Worm (Caenorhabditis elegans) whole organism, mixed stage, embryonic: ENCODE data around the gene fbxa-154.

Source experiments
- M03D4.4 ChIP-seq: sonication (generic microtip); optimal IDR thresholded peaks from 2 replicates; lab custom pipeline; 2017; ENCODE audit warnings: mild to moderate bottlenecking, missing genetic modification characterization, missing compliant biosample characterization
- bed-3 ChIP-seq: fragments of 200-800 bp; sonication (Bioruptor generic); optimal IDR thresholded peaks from 3 replicates; lab custom pipeline; 2018; ENCODE audit warnings: mild to moderate bottlenecking, missing genetic modification characterization, moderate library complexity, missing compliant biosample characterization
- blmp-1 ChIP-seq: fragments of 150-350 bp; optimal IDR thresholded peaks from 2 replicates; lab custom pipeline; 2014; ENCODE audit warnings: missing biosample characterization, missing genetic modification characterization
- ceh-43 ChIP-seq: fragments of 200-800 bp; sonication (Bioruptor generic); optimal IDR thresholded peaks from 2 replicates; lab custom pipeline; 2018; ENCODE audit warnings: mild to moderate bottlenecking, missing genetic modification characterization, moderate library complexity, missing compliant biosample characterization
- ceh-83 ChIP-seq: fragments of 200-800 bp; sonication (Bioruptor generic); optimal IDR thresholded peaks from 2 replicates; lab custom pipeline; 2018; ENCODE audit warnings: mild to moderate bottlenecking, missing genetic modification characterization, missing compliant biosample characterization
- ces-1 ChIP-seq: fragments of 150-350 bp; optimal IDR thresholded peaks from 2 replicates; lab custom pipeline; 2014; ENCODE audit warnings: missing biosample characterization, missing genetic modification reagents, missing genetic modification characterization
- cnd-1 ChIP-seq: fragments of 200-800 bp; sonication (Bioruptor generic); optimal IDR thresholded peaks from 2 replicates; lab custom pipeline; 2018; ENCODE audit warnings: mild to moderate bottlenecking, missing genetic modification characterization, missing compliant biosample characterization
- drap-1 ChIP-seq: fragments of 200-800 bp; sonication (Bioruptor generic); optimal IDR thresholded peaks from 3 replicates; lab custom pipeline; 2018; ENCODE audit warnings: mild to moderate bottlenecking, missing genetic modification characterization, missing compliant biosample characterization
- elt-1 ChIP-seq: sonication (generic microtip); optimal IDR thresholded peaks from 2 replicates; lab custom pipeline; 2017; ENCODE audit warnings: missing genetic modification characterization, mild to moderate bottlenecking, missing compliant biosample characterization, antibody characterized with exemption, moderate library complexity, borderline replicate concordance; ENCODE audit not compliant: insufficient read depth
- elt-3 ChIP-seq: fragments of 150-350 bp; optimal IDR thresholded peaks from 2 replicates; lab custom pipeline; 2014; ENCODE audit warnings: missing biosample characterization, missing genetic modification characterization
- flh-1 ChIP-seq: fragments of 200-800 bp; sonication (Bioruptor generic); optimal IDR thresholded peaks from 2 replicates; lab custom pipeline; 2018; ENCODE audit warnings: mild to moderate bottlenecking, missing genetic modification characterization, moderate library complexity, missing compliant biosample characterization
- ham-2 ChIP-seq: fragments of 200-800 bp; sonication (Bioruptor generic); optimal IDR thresholded peaks from 2 replicates; lab custom pipeline; 2018; ENCODE audit warnings: mild to moderate bottlenecking, missing genetic modification characterization, missing compliant biosample characterization
- hlh-1 ChIP-seq: fragments of 150-350 bp; optimal IDR thresholded peaks from 2 replicates; lab custom pipeline; 2014; ENCODE audit warnings: missing biosample characterization, missing genetic modification reagents, missing genetic modification characterization
- lin-32 ChIP-seq: fragments of 200-800 bp; sonication (Bioruptor generic); optimal IDR thresholded peaks from 2 replicates; lab custom pipeline; 2018; ENCODE audit warnings: mild to moderate bottlenecking, missing genetic modification characterization, missing compliant biosample characterization
- lsy-2 ChIP-seq: fragments of 150-350 bp; optimal IDR thresholded peaks from 2 replicates; lab custom pipeline; 2014; ENCODE audit warnings: missing biosample characterization, missing genetic modification characterization
- mep-1 ChIP-seq: fragments of 150-350 bp; optimal IDR thresholded peaks from 2 replicates; lab custom pipeline; 2017; ENCODE audit warnings: missing biosample characterization, missing genetic modification reagents, missing genetic modification characterization, inconsistent platforms
- mls-2 ChIP-seq: sonication (generic microtip); optimal IDR thresholded peaks from 2 replicates; lab custom pipeline; 2016; ENCODE audit warnings: mild to moderate bottlenecking, missing genetic modification characterization, moderate library complexity, missing compliant biosample characterization
- nhr-2 ChIP-seq: fragments of 150-350 bp; optimal IDR thresholded peaks from 2 replicates; lab custom pipeline; 2014; ENCODE audit warnings: missing biosample characterization, missing genetic modification characterization
- nhr-237 ChIP-seq: fragments of 150-350 bp; optimal IDR thresholded peaks from 2 replicates; lab custom pipeline; 2014; ENCODE audit warnings: missing biosample characterization, missing genetic modification characterization
- nhr-28 ChIP-seq: fragments of 150-350 bp; optimal IDR thresholded peaks from 2 replicates; lab custom pipeline; 2014; ENCODE audit warnings: missing biosample characterization, missing genetic modification characterization
- pha-4 ChIP-seq: fragments of 150-350 bp; optimal IDR thresholded peaks from 2 replicates; lab custom pipeline; 2018; ENCODE audit warnings: missing biosample characterization, missing genetic modification reagents, missing genetic modification characterization
- sem-2 ChIP-seq: fragments of 200-800 bp; sonication (Bioruptor generic); optimal IDR thresholded peaks from 2 replicates; lab custom pipeline; 2018; ENCODE audit warnings: mild to moderate bottlenecking, missing genetic modification characterization, missing compliant biosample characterization
- sptf-1 ChIP-seq: sonication (generic microtip); optimal IDR thresholded peaks from 2 replicates; lab custom pipeline; 2017; ENCODE audit warnings: mild to moderate bottlenecking, missing genetic modification characterization, moderate library complexity, missing compliant biosample characterization
- tbx-8 ChIP-seq: fragments of 200-800 bp; sonication (Bioruptor generic); optimal IDR thresholded peaks from 2 replicates; lab custom pipeline; 2018; ENCODE audit warnings: mild to moderate bottlenecking, missing genetic modification characterization, moderate library complexity, missing compliant biosample characterization
- unc-120 ChIP-seq: sonication (generic microtip); optimal IDR thresholded peaks from 2 replicates; lab custom pipeline; 2017; ENCODE audit warnings: missing genetic modification characterization, missing compliant biosample characterization; ENCODE audit not compliant: poor library complexity, severe bottlenecking
- unc-39 ChIP-seq: fragments of 150-350 bp; optimal IDR thresholded peaks from 2 replicates; lab custom pipeline; 2014; ENCODE audit warnings: missing biosample characterization, missing genetic modification characterization
- unc-62 ChIP-seq: fragments of 150-350 bp; optimal IDR thresholded peaks from 2 replicates; lab custom pipeline; 2014; ENCODE audit warnings: missing biosample characterization, missing genetic modification reagents, missing genetic modification characterization
- zip-8 ChIP-seq: fragments of 150-350 bp; optimal IDR thresholded peaks from 2 replicates; lab custom pipeline; 2014; ENCODE audit warnings: missing biosample characterization, missing genetic modification characterization
- ztf-11 ChIP-seq: fragments of 150-350 bp; optimal IDR thresholded peaks from 2 replicates; lab custom pipeline; 2014; ENCODE audit warnings: missing biosample characterization, missing genetic modification characterization

The fbxa-154 gene

ce11 chrV:15566511-15567178 is 38.3 kb downstream of the fbxa-154 start:
- TF ChIP-seq hlh-1 (peak; percentile 12), flh-1 (GFP tag; lab: Kevin White, UChicago) (no peak)
- TF ChIP-seq, all 35 proteins: peak for 1

ce11 chrV:15563985-15564384 is 41.0 kb downstream of the fbxa-154 start:
- TF ChIP-seq bed-3 (GFP tag; lab: Kevin White, UChicago) (no peak), hlh-1 (peak; percentile 54)

ce11 chrV:15563477-15563876 is 41.5 kb downstream of the fbxa-154 start:
- TF ChIP-seq lsy-2, result no peak
- no peak for TF ChIP-seq elt-1 (tag; lab: Kevin White, UChicago)
- no peak for TF ChIP-seq blmp-1
- no peak for TF ChIP-seq M03D4.4 (tag; lab: Kevin White, UChicago)
- no peak for TF ChIP-seq unc-62 (GFP tag; lab: Kevin White, UChicago)
- TF ChIP-seq elt-3 (tag; lab: Kevin White, UChicago), result no peak
- no peak for TF ChIP-seq pha-4 (tag; lab: Kevin White, UChicago)
- TF ChIP-seq flh-1 (GFP tag; lab: Kevin White, UChicago), result no peak
- TF ChIP-seq nhr-237 (tag; lab: Kevin White, UChicago), result no peak
- no peak for TF ChIP-seq zip-8 (tag; lab: Kevin White, UChicago)
- no peak for TF ChIP-seq sptf-1 (tag; lab: Kevin White, UChicago)
- no peak for TF ChIP-seq mep-1
- no peak for TF ChIP-seq nhr-2 (tag; lab: Kevin White, UChicago)
- TF ChIP-seq bed-3 (GFP tag; lab: Kevin White, UChicago), result no peak
- no peak for TF ChIP-seq ztf-11 (tag; lab: Kevin White, UChicago)
- no peak for TF ChIP-seq sem-2 (GFP tag; lab: Kevin White, UChicago)
- TF ChIP-seq unc-120 (tag; lab: Kevin White, UChicago), result no peak
- TF ChIP-seq tbx-8 (GFP tag; lab: Kevin White, UChicago), result no peak

- TF ChIP-seq ces-1 (GFP tag; lab: Kevin White, UChicago), result no peak
- no peak for TF ChIP-seq unc-39
These were observed 42.4 kb downstream of the fbxa-154 start for ce11 chrV:15562541-15562940.

ce11 chrV:15559729-15560128 is 45.2 kb downstream of the fbxa-154 start:
- TF ChIP-seq elt-3 (tag; lab: Kevin White, UChicago) (no peak), ceh-83 (GFP tag; lab: Kevin White, UChicago) (no peak), flh-1 (GFP tag; lab: Kevin White, UChicago) (no peak), zip-8 (tag; lab: Kevin White, UChicago) (no peak), M03D4.4 (tag; lab: Kevin White, UChicago) (no peak), nhr-28 (tag; lab: Kevin White, UChicago) (no peak), lsy-2 (no peak), nhr-237 (tag; lab: Kevin White, UChicago) (no peak), nhr-2 (tag; lab: Kevin White, UChicago) (no peak), sptf-1 (tag; lab: Kevin White, UChicago) (no peak)

ce11 chrV:15559047-15559446 is 45.9 kb downstream of the fbxa-154 start, which contains the start of gene acr-18:
Gene acr-18, minus strand, starts transcription at chrV:15559147.
- no peak for TF ChIP-seq bed-3 (GFP tag; lab: Kevin White, UChicago)
- TF ChIP-seq M03D4.4 (tag; lab: Kevin White, UChicago), result no peak

ce11 chrV:15553869-15554268 is 51.1 kb downstream of the fbxa-154 start:
- TF ChIP-seq drap-1 (GFP tag; lab: Kevin White, UChicago) (peak; percentile 83), ham-2 (peak; percentile 15), bed-3 (GFP tag; lab: Kevin White, UChicago) (peak; percentile 41), lsy-2 (no peak), ztf-11 (tag; lab: Kevin White, UChicago) (no peak), M03D4.4 (tag; lab: Kevin White, UChicago) (peak; percentile 55), cnd-1 (tag; lab: Kevin White, UChicago) (peak; percentile 51), hlh-1 (peak; percentile 18), sem-2 (GFP tag; lab: Kevin White, UChicago) (peak; percentile 27), lin-32 (GFP tag; lab: Kevin White, UChicago) (peak; percentile 15), unc-39 (no peak), sptf-1 (tag; lab: Kevin White, UChicago) (peak; percentile 69), nhr-2 (tag; lab: Kevin White, UChicago) (no peak), mls-2 (tag; lab: Kevin White, UChicago) (peak; percentile 38), ceh-43 (GFP tag; lab: Kevin White, UChicago) (no peak)
